Fruit fly (Drosophila melanogaster) whole organism, embryonic: ENCODE data around the gene a10.

Experiments
- ATbp ChIP-seq: fragments of 200-800 bp; sonication (Bioruptor generic); optimal IDR thresholded peaks from 2 replicates; lab custom pipeline; 2017; ENCODE audit warnings: missing biosample characterization, mild to moderate bottlenecking, missing genetic modification characterization, missing genetic modification reagents
- Ada2b ChIP-seq: fragments of 200-800 bp; sonication (Bioruptor generic); IDR thresholded peaks from 2 replicates; pipeline ENCODE4 v1.3.6; 2022; ENCODE audit warnings: missing biosample characterization, missing genetic modification characterization
- Atf3 ChIP-seq: fragments of 200-800 bp; sonication (Bioruptor generic); optimal IDR thresholded peaks from 3 replicates; lab custom pipeline; 2016; ENCODE audit warnings: missing biosample characterization, missing genetic modification characterization
- Atf6 ChIP-seq: fragments of 200-800 bp; sonication (Bioruptor generic); IDR thresholded peaks from 2 replicates; pipeline ENCODE4 v1.3.6; 2022; ENCODE audit warnings: missing biosample characterization, missing genetic modification characterization
- CG10321 ChIP-seq: fragments of 200-800 bp; sonication (Bioruptor generic); IDR thresholded peaks from 2 replicates; pipeline ENCODE4 v1.3.6; 2022; ENCODE audit warnings: missing biosample characterization, missing genetic modification characterization
- CG10959 ChIP-seq: fragments of 200-800 bp; sonication (Bioruptor generic); IDR thresholded peaks from 2 replicates; pipeline ENCODE4 v1.3.6; 2022; ENCODE audit warnings: missing biosample characterization, missing genetic modification characterization
- CG11247 ChIP-seq: fragments of 200-800 bp; sonication (Bioruptor generic); IDR thresholded peaks from 2 replicates; pipeline ENCODE4 v1.3.6; 2022; ENCODE audit warnings: missing biosample characterization, missing genetic modification characterization
- CG11456 ChIP-seq: fragments of 200-800 bp; sonication (Bioruptor generic); IDR thresholded peaks from 3 replicates; pipeline ENCODE4 v1.3.6; 2022; ENCODE audit warnings: missing biosample characterization, missing genetic modification characterization
- CG11504 ChIP-seq: fragments of 200-800 bp; sonication (Bioruptor generic); optimal IDR thresholded peaks from 3 replicates; lab custom pipeline; 2019; ENCODE audit warnings: missing biosample characterization, mild to moderate bottlenecking, missing genetic modification characterization, moderate library complexity
- CG13424 ChIP-seq: fragments of 200-800 bp; sonication (Bioruptor generic); optimal IDR thresholded peaks from 2 replicates; lab custom pipeline; 2019; ENCODE audit warnings: missing biosample characterization, mild to moderate bottlenecking, missing genetic modification characterization, moderate library complexity
- CG13775 ChIP-seq: fragments of 200-800 bp; sonication (Bioruptor generic); optimal IDR thresholded peaks from 3 replicates; lab custom pipeline; 2017; ENCODE audit warnings: missing biosample characterization, mild to moderate bottlenecking, missing genetic modification characterization
- CG15269 ChIP-seq: fragments of 200-800 bp; sonication (Bioruptor generic); optimal IDR thresholded peaks from 2 replicates; lab custom pipeline; 2018; ENCODE audit warnings: missing biosample characterization, mild to moderate bottlenecking, missing genetic modification characterization, moderate library complexity
- CG2120 ChIP-seq: fragments of 200-800 bp; sonication (Bioruptor generic); optimal IDR thresholded peaks from 3 replicates; lab custom pipeline; 2016; ENCODE audit warnings: missing biosample characterization, missing genetic modification characterization
- CG2712 ChIP-seq: fragments of 200-800 bp; optimal IDR thresholded peaks from 3 replicates; lab custom pipeline; 2019; ENCODE audit warnings: missing biosample characterization, mild to moderate bottlenecking, missing genetic modification characterization, moderate library complexity
- CG30403 ChIP-seq: fragments of 200-800 bp; sonication (Bioruptor generic); optimal IDR thresholded peaks from 3 replicates; lab custom pipeline; 2016; ENCODE audit warnings: missing biosample characterization, missing genetic modification characterization
- CG31365 ChIP-seq: fragments of 200-800 bp; sonication (Bioruptor generic); optimal IDR thresholded peaks from 2 replicates; lab custom pipeline; 2018; ENCODE audit warnings: missing biosample characterization, mild to moderate bottlenecking, missing genetic modification characterization
- CG31441 ChIP-seq: fragments of 200-800 bp; sonication (Bioruptor generic); IDR thresholded peaks from 2 replicates; pipeline ENCODE4 v1.3.6; 2022; ENCODE audit warnings: missing biosample characterization, missing genetic modification characterization
- CG33213 ChIP-seq: fragments of 200-800 bp; sonication (Bioruptor generic); optimal IDR thresholded peaks from 3 replicates; lab custom pipeline; 2016; ENCODE audit warnings: missing biosample characterization, missing genetic modification characterization
- CG4424 ChIP-seq: fragments of 200-800 bp; sonication (Bioruptor generic); optimal IDR thresholded peaks from 3 replicates; lab custom pipeline; 2016; ENCODE audit warnings: missing biosample characterization, missing genetic modification characterization
- CG6813 ChIP-seq: fragments of 200-800 bp; sonication (Bioruptor generic); optimal IDR thresholded peaks from 2 replicates; lab custom pipeline; 2017; ENCODE audit warnings: missing biosample characterization, missing genetic modification characterization, mild to moderate bottlenecking, moderate library complexity, missing genetic modification reagents
- CG8478 ChIP-seq: fragments of >200 bp; optimal IDR thresholded peaks from 2 replicates; lab custom pipeline; 2018
- CkIIα-i1 ChIP-seq: fragments of 200-800 bp; sonication (Bioruptor generic); IDR thresholded peaks from 2 replicates; pipeline ENCODE4 v1.3.6; 2022; ENCODE audit warnings: missing biosample characterization, missing genetic modification characterization
- Drgx ChIP-seq: fragments of 200-800 bp; sonication (Bioruptor generic); IDR thresholded peaks from 2 replicates; pipeline ENCODE4 v1.3.6; 2022; ENCODE audit warnings: missing biosample characterization, missing genetic modification characterization
- Fer1 ChIP-seq: fragments of 200-800 bp; sonication (Bioruptor generic); optimal IDR thresholded peaks from 2 replicates; lab custom pipeline; 2017; ENCODE audit warnings: missing biosample characterization, mild to moderate bottlenecking, missing genetic modification characterization
- Hr51 ChIP-seq, 2 experiments: fragments of 200-800 bp; sonication (Bioruptor generic); optimal IDR thresholded peaks; 2 replicates in 1 of 2; 3 replicates in 1 of 2; lab custom pipeline; 2016 to 2018; ENCODE audit warnings: missing biosample characterization in 2 of 2, missing genetic modification characterization in 2 of 2, mild to moderate bottlenecking in 1 of 2, moderate library complexity in 1 of 2
- Meics ChIP-seq: fragments of 200-800 bp; sonication (Bioruptor generic); optimal IDR thresholded peaks from 2 replicates; lab custom pipeline; 2017; ENCODE audit warnings: missing biosample characterization, mild to moderate bottlenecking, missing genetic modification characterization
- NfI ChIP-seq: fragments of 200-800 bp; sonication (Bioruptor generic); optimal IDR thresholded peaks from 3 replicates; lab custom pipeline; 2018; ENCODE audit warnings: missing biosample characterization, mild to moderate bottlenecking, missing genetic modification characterization, moderate library complexity
- Xrp1 ChIP-seq: fragments of 200-800 bp; sonication (Bioruptor generic); IDR thresholded peaks from 2 replicates; pipeline ENCODE4 v1.3.6; 2022; ENCODE audit warnings: missing biosample characterization, missing genetic modification characterization
- ab ChIP-seq: fragments of 200-800 bp; sonication (Bioruptor generic); optimal IDR thresholded peaks from 2 replicates; lab custom pipeline; 2016; ENCODE audit warnings: missing biosample characterization, missing genetic modification characterization
- abd-A ChIP-seq: fragments of 200-800 bp; sonication (Bioruptor generic); optimal IDR thresholded peaks from 3 replicates; lab custom pipeline; 2019; ENCODE audit warnings: missing biosample characterization, mild to moderate bottlenecking, missing genetic modification characterization, moderate library complexity
- ara ChIP-seq: fragments of 200-800 bp; sonication (Bioruptor generic); IDR thresholded peaks from 2 replicates; pipeline ENCODE4 v1.3.6; 2022; ENCODE audit warnings: missing biosample characterization, missing genetic modification characterization
- chinmo ChIP-seq: fragments of 200-800 bp; sonication (Bioruptor generic); IDR thresholded peaks from 4 replicates; pipeline ENCODE4 v1.3.6; 2022; ENCODE audit warnings: missing biosample characterization, missing genetic modification characterization; ENCODE audit not compliant: partially characterized antibody
- disco-r ChIP-seq: fragments of 200-800 bp; sonication (Bioruptor generic); optimal IDR thresholded peaks from 2 replicates; lab custom pipeline; 2016; ENCODE audit warnings: missing biosample characterization, missing genetic modification characterization
- eve ChIP-seq, 2 experiments: fragments of >200 bp; optimal IDR thresholded peaks; 2 replicates each; lab custom pipeline; 2017; ENCODE audit warnings: missing biosample characterization in 2 of 2, missing genetic modification characterization in 2 of 2
- exex ChIP-seq: fragments of 200-800 bp; sonication (Bioruptor generic); optimal IDR thresholded peaks from 4 replicates; lab custom pipeline; 2018; ENCODE audit warnings: missing biosample characterization, mild to moderate bottlenecking, missing genetic modification characterization, moderate library complexity
- fd96Cb ChIP-seq: fragments of 200-800 bp; sonication (Bioruptor generic); optimal IDR thresholded peaks from 2 replicates; lab custom pipeline; 2018; ENCODE audit warnings: missing biosample characterization, mild to moderate bottlenecking, missing genetic modification characterization, moderate library complexity
- gem ChIP-seq: fragments of 200-800 bp; sonication (Bioruptor generic); optimal IDR thresholded peaks from 2 replicates; lab custom pipeline; 2019; ENCODE audit warnings: missing biosample characterization, mild to moderate bottlenecking, missing genetic modification characterization, moderate library complexity
- hkb ChIP-seq, 2 experiments: fragments of 200-800 bp in 1 of 2; fragments of >200 bp in 1 of 2; sonication (Bioruptor generic) in 1 of 2; IDR thresholded peaks in 1 of 2; optimal IDR thresholded peaks in 1 of 2; 2 replicates each; pipeline versions ENCODE4 v1.3.6 to Lab custom; 2017 to 2022; ENCODE audit warnings: missing biosample characterization in 1 of 2, missing genetic modification characterization in 1 of 2
- kni ChIP-seq: fragments of 200-800 bp; sonication (Bioruptor generic); optimal IDR thresholded peaks from 3 replicates; lab custom pipeline; 2017; ENCODE audit warnings: mild to moderate bottlenecking, missing biosample characterization, missing genetic modification reagents, missing genetic modification characterization
- lab ChIP-seq: fragments of 200-800 bp; sonication (Bioruptor generic); optimal IDR thresholded peaks from 3 replicates; lab custom pipeline; 2017; ENCODE audit warnings: missing biosample characterization, missing genetic modification characterization, mild to moderate bottlenecking, moderate library complexity, missing genetic modification reagents
- lbe ChIP-seq: fragments of 200-800 bp; sonication (Bioruptor generic); optimal IDR thresholded peaks from 2 replicates; lab custom pipeline; 2016; ENCODE audit warnings: missing biosample characterization, mild to moderate bottlenecking, missing genetic modification characterization
- seq ChIP-seq: fragments of 200-800 bp; sonication (Bioruptor generic); IDR thresholded peaks from 2 replicates; pipeline ENCODE4 v1.3.6; 2022; ENCODE audit warnings: missing biosample characterization, missing genetic modification characterization
- so ChIP-seq: fragments of 200-800 bp; sonication (Bioruptor generic); IDR thresholded peaks from 3 replicates; pipeline ENCODE4 v1.3.6; 2022; ENCODE audit warnings: missing biosample characterization, missing genetic modification characterization
- sob ChIP-seq: fragments of 200-800 bp; sonication (Bioruptor generic); IDR thresholded peaks from 2 replicates; pipeline ENCODE4 v1.3.6; 2022; ENCODE audit warnings: missing biosample characterization, missing genetic modification characterization
- sqz ChIP-seq: fragments of 200-800 bp; sonication (Bioruptor generic); optimal IDR thresholded peaks from 3 replicates; lab custom pipeline; 2018; ENCODE audit warnings: missing biosample characterization, mild to moderate bottlenecking, missing genetic modification characterization
- toy ChIP-seq: fragments of 200-800 bp; sonication (Bioruptor generic); IDR thresholded peaks from 2 replicates; pipeline ENCODE4 v1.3.6; 2022; ENCODE audit warnings: missing biosample characterization, missing genetic modification characterization
- unpg ChIP-seq: fragments of 200-800 bp; sonication (Bioruptor generic); optimal IDR thresholded peaks from 3 replicates; lab custom pipeline; 2018; ENCODE audit warnings: missing biosample characterization, mild to moderate bottlenecking, missing genetic modification characterization, moderate library complexity
- vvl ChIP-seq: fragments of 200-800 bp; sonication (Bioruptor generic); IDR thresholded peaks from 2 replicates; pipeline ENCODE4 v1.3.6; 2022; ENCODE audit warnings: missing biosample characterization, missing genetic modification characterization
- wek ChIP-seq: fragments of 200-800 bp; sonication (Bioruptor generic); optimal IDR thresholded peaks from 3 replicates; lab custom pipeline; 2018; ENCODE audit warnings: missing biosample characterization, mild to moderate bottlenecking, missing genetic modification characterization, moderate library complexity
- zfh2 ChIP-seq: fragments of 200-800 bp; sonication (Bioruptor generic); optimal IDR thresholded peaks from 2 replicates; lab custom pipeline; 2016; ENCODE audit warnings: missing biosample characterization, missing genetic modification characterization

The a10 gene

DNA sequence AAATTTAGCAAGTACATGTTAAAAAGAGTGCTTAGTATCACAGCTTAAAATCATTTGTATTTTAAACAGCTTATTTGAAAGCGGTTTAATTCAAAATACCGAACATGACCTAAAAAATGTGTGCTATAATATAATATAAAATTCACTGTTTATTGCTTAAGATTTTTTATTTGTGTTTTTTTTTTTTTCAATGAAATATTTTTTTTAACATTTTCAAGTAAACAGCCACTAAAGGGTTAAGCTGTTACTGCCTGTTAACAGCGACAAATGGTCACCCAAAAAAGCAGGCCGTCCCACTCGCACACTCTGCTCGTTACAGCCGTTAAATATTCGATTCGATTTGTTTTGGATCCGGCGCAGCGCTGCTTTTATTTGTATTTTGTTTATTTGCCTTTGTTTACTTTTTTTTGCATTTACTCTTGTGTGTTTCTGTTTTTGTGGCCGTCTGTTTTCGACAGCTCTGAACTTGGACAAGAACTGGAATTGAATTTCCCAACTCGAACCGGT, 48.8 kb downstream of the a10 start:
- TF ChIP-seq CG10321 (GFP tag; lab: Robert Waterston, UW) (0 out of 2 replicates have a peak, but pooled peaks have one; percentile 18), lab (GFP tag; lab: Kevin White, UChicago) (peak; percentile 37), CG33213 (no peak), unpg (GFP tag; lab: Kevin White, UChicago) (peak; percentile 19), ara (GFP tag; lab: Robert Waterston, UW) (0 out of 2 replicates have a peak, but pooled peaks have one; percentile 5), Ada2b (GFP tag; lab: Robert Waterston, UW) (0 out of 2 replicates have a peak, but pooled peaks have one; percentile 6), Atf3 (GFP tag; lab: Kevin White, UChicago) (no peak), ab (GFP tag; lab: Kevin White, UChicago) (no peak), seq (GFP tag; lab: Robert Waterston, UW) (no peak), CG30403 (GFP tag; lab: Kevin White, UChicago) (peak; percentile 1), CG31441 (GFP tag; lab: Robert Waterston, UW) (0 out of 2 replicates have a peak, but pooled peaks have one; percentile 18), CG6813 (GFP tag; lab: Kevin White, UChicago) (peak; percentile 15), disco-r (no peak), CG11456 (GFP tag; lab: Robert Waterston, UW) (no peak), chinmo (GFP tag; lab: Robert Waterston, UW) (peak; percentile 56; the same call in 1 of the 4 replicates), CG8478 (no peak), Drgx (peak; percentile 62), vvl (GFP tag; lab: Robert Waterston, UW) (peak; percentile 32; the same call in 1 of the 2 replicates), CkIIα-i1 (no peak), CG13424 (peak; percentile 12), CG11247 (GFP tag; lab: Robert Waterston, UW) (no peak), toy (GFP tag; lab: Robert Waterston, UW) (no peak), NfI (GFP tag; lab: Kevin White, UChicago) (no peak), Fer1 (peak; percentile 13), ATbp (GFP tag; lab: Kevin White, UChicago) (peak; percentile 66), sob (GFP tag; lab: Robert Waterston, UW) (no peak), gem (tag; lab: Kevin White, UChicago) (peak; percentile 2), so (GFP tag; lab: Robert Waterston, UW) (no peak), zfh2 (GFP tag; lab: Kevin White, UChicago) (no peak), exex (tag; lab: Kevin White, UChicago) (peak; percentile 1), Hr51 (GFP tag; optimal IDR thresholded peaks at IDR 0.05; lab: Kevin White, UChicago) (peak in 1 of 2 experiments; percentile 5), CG2120 (GFP tag; lab: Kevin White, UChicago) (peak; percentile 9), sqz (GFP tag; lab: Kevin White, UChicago) (peak; percentile 28), Atf6 (GFP tag; lab: Robert Waterston, UW) (peak; percentile 33; the same call in 1 of the 2 replicates), Meics (GFP tag; lab: Kevin White, UChicago) (peak; percentile 15), CG11504 (peak; percentile 22), fd96Cb (no peak), abd-A (peak; percentile 55), lbe (GFP tag; lab: Kevin White, UChicago) (peak; percentile 51), Xrp1 (GFP tag; lab: Robert Waterston, UW) (peak; percentile 16; the same call in 1 of the 2 replicates), CG4424 (GFP tag; lab: Kevin White, UChicago) (no peak), CG31365 (tag; lab: Kevin White, UChicago) (peak; percentile 2), CG15269 (tag; lab: Kevin White, UChicago) (peak; percentile 9), eve (GFP tag; optimal IDR thresholded peaks at IDR 0.05; lab: Kevin White, UChicago) (peak in 1 of 2 experiments; percentile 52), hkb (optimal IDR thresholded peaks at IDR 0.05; lab: Kevin White, UChicago) (no peak), hkb (GFP tag; IDR thresholded peaks at IDR 0.05; lab: Robert Waterston, UW) (peak; percentile 47; the same call in 1 of the 2 replicates), kni (GFP tag; lab: Kevin White, UChicago) (peak; percentile 56), CG13775 (no peak), CG2712 (tag; lab: Kevin White, UChicago) (no peak), CG10959 (GFP tag; lab: Robert Waterston, UW) (no peak), wek (GFP tag; lab: Kevin White, UChicago) (peak; percentile 6)
